Fruit fly (Drosophila melanogaster): ENCODE results near the gene Sf3b3.

dm6 chr3L:799837-800513 lies 33.2 kb downstream of the Sf3b3 start:
- TF ChIP-seq Ets96B (tag; optimal IDR thresholded peaks at IDR 0.05) (peak; percentile 60), CG7368 (GFP tag; optimal IDR thresholded peaks at IDR 0.05) (peak; percentile 54), CG11294 (GFP tag; IDR thresholded peaks at IDR 0.05) (peak; percentile 42; the same call in 1 of the 2 replicates), Eip78C (GFP tag) (peak; percentile 86), CG6808 (GFP tag; optimal IDR thresholded peaks at IDR 0.05) (peak; percentile 40), fkh (GFP tag; optimal IDR thresholded peaks at IDR 0.05) (no peak), CG6854 (GFP tag; optimal IDR thresholded peaks at IDR 0.05) (no peak), net (GFP tag; optimal IDR thresholded peaks at IDR 0.05) (peak; percentile 34), dac (GFP tag; optimal IDR thresholded peaks at IDR 0.05) (no peak), lz (GFP tag; optimal IDR thresholded peaks at IDR 0.05) (peak; percentile 70)
